Fruit fly (Drosophila melanogaster): ENCODE measurements around the gene hoe1.

Gene hoe1

DNA sequence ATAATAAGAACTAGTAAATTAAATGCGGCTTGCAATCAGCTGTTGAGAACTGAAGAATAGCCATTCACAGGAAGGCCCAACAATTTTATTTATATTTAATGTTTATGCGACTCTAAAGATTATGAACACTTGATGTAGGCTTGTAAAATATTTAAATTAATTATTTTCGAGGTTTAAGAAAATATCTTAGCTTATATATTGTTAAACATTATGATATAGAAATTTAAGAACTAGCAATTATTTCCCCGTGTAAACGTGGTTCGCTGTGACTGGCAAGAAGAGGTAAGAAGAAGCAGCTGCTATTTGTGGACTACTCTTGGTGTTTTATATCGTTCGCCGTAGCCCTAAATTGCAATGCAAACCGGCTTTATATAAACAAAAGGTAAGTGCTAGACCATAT is 13.1 kb upstream of the hoe1 start, which contains the start of the genes mRpL24 and betaggt-I (continued):
- TF ChIP-seq salm (tag; optimal IDR thresholded peaks at IDR 0.05) (peak; percentile 93), unc-4 (GFP tag; IDR thresholded peaks at IDR 0.05; ENCODE audit: partially characterized antibody) (no peak), CG18764 (GFP tag; optimal IDR thresholded peaks at IDR 0.05) (peak; percentile 93), E2f1 (GFP tag; IDR thresholded peaks at IDR 0.05) (peak; percentile 97), HmgD (GFP tag; optimal IDR thresholded peaks at IDR 0.05) (no peak), Dll (GFP tag; IDR thresholded peaks at IDR 0.05; ENCODE audit: partially characterized antibody) (0 out of 4 replicates have a peak, but pooled peaks have one; percentile 25), pfk (GFP tag; optimal IDR thresholded peaks at IDR 0.05) (peak; percentile 44), cg (GFP tag; optimal IDR thresholded peaks at IDR 0.05) (no peak), tna (GFP tag; IDR thresholded peaks at IDR 0.05; ENCODE audit: partially characterized antibody) (no peak), CG12769 (tag; optimal IDR thresholded peaks at IDR 0.05) (peak; percentile 92), dpn (GFP tag; optimal IDR thresholded peaks at IDR 0.05) (peak; percentile 50 to 95), HLH54F (GFP tag; optimal IDR thresholded peaks at IDR 0.05) (peak; percentile 85), Neu2 (GFP tag; optimal IDR thresholded peaks at IDR 0.05; ENCODE audit: borderline replicate concordance) (no peak), CG6813 (GFP tag; optimal IDR thresholded peaks at IDR 0.05) (peak; percentile 86), CG1233 (GFP tag; optimal IDR thresholded peaks at IDR 0.05) (peak; percentile 95), knrl (GFP tag; IDR thresholded peaks at IDR 0.05; ENCODE audit: partially characterized antibody) (no peak; the same call in 2 of the 3 replicates), ftz-f1 (GFP tag; optimal IDR thresholded peaks at IDR 0.05) (peak; percentile 49), CG1529 (GFP tag; optimal IDR thresholded peaks at IDR 0.05) (peak; percentile 89), psq (GFP tag; optimal IDR thresholded peaks at IDR 0.05) (peak; percentile 85), Sox102F (GFP tag; optimal IDR thresholded peaks at IDR 0.05) (peak; percentile 98), Meics (GFP tag; optimal IDR thresholded peaks at IDR 0.05) (peak; percentile 96), CG7271 (tag; optimal IDR thresholded peaks at IDR 0.05) (peak; percentile 89), Aef1 (GFP tag; IDR thresholded peaks at IDR 0.05) (peak; percentile 94), CG10431 (GFP tag; optimal IDR thresholded peaks at IDR 0.05) (peak; percentile 76)

DNA sequence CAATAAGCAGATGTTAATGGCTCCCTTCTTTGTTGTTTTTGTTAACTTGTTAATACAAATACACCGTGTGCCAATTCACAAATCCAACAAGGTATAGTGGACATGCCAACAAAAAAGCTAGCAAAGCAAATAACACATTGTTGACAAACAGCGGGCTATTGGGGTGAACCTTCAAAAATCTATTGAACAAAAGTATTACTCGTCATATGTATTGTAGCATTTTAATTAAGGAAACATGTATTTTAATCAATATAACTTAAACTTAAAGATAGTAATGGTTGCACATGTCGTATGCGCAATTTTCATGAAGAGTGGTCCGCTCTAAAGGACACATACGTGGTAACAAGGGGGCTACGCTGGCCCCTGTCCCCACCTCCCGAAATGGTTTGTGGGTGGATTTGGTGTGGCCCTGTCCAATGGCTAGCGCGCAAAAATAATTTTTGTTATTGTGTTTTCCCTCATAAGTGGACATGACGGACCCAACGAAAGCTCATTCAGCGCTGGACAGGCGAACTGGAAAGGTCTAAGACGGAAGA is 10.1 kb upstream of the hoe1 start, which contains the start of gene synr:
Gene synr (plus strand): TSS at position 486 of the 536 bp plus-strand sequence.
- peak; percentile 57 for TF ChIP-seq lab (GFP tag; optimal IDR thresholded peaks at IDR 0.05)
- TF ChIP-seq lmd (GFP tag; IDR thresholded peaks at IDR 0.05), result no peak
- TF ChIP-seq NK7.1 (GFP tag; optimal IDR thresholded peaks at IDR 0.05), result no peak
- TF ChIP-seq exex (tag; optimal IDR thresholded peaks at IDR 0.05), result no peak
- 0 out of 2 replicates have a peak, but pooled peaks have one; percentile 11 for TF ChIP-seq wdn (GFP tag; IDR thresholded peaks at IDR 0.05)
- TF ChIP-seq jumu (GFP tag; optimal IDR thresholded peaks at IDR 0.05), result no peak
- TF ChIP-seq CG7556 (GFP tag; optimal IDR thresholded peaks at IDR 0.05), result no peak
- TF ChIP-seq ab (GFP tag; optimal IDR thresholded peaks at IDR 0.05), result no peak
- peak; percentile 32 for TF ChIP-seq CG2120 (GFP tag; optimal IDR thresholded peaks at IDR 0.05)
- no peak for TF ChIP-seq CG6765 (GFP tag; optimal IDR thresholded peaks at IDR 0.05)
- TF ChIP-seq CG10267 (tag; optimal IDR thresholded peaks at IDR 0.05), result no peak
- TF ChIP-seq Med (GFP tag), result peak; percentile 13
- peak; percentile 7 for TF ChIP-seq CG15514 (GFP tag; optimal IDR thresholded peaks at IDR 0.05)
- TF ChIP-seq sens (GFP tag), result peak; percentile 59
- peak; percentile 44 for TF ChIP-seq CG18599 (GFP tag; optimal IDR thresholded peaks at IDR 0.05)

All from whole organism, embryonic.